Worm (Caenorhabditis elegans): Measurements from ENCODE around the gene sbsp-1.
A peak's percentile ranks its signal among the peaks of the same experiment; 100 is the strongest.

The sbsp-1 gene

ce11 chrIII:10848858-10849257 is 16.1 kb downstream of the sbsp-1 start, which contains the start of the genes fbxb-85 and hex-3:
fbxb-85 (minus strand) TSS chrIII:10848963.
hex-3 (plus strand) TSS chrIII:10849222.
- TF ChIP-seq ceh-31 (tag; optimal IDR thresholded peaks at IDR 0.05), result peak; percentile 92
- no peak for TF ChIP-seq elt-4 (tag; optimal IDR thresholded peaks at IDR 0.05)
- peak; percentile 65 for TF ChIP-seq che-1 (tag; optimal IDR thresholded peaks at IDR 0.05)
- peak; percentile 80 for TF ChIP-seq syd-9 (tag; optimal IDR thresholded peaks at IDR 0.05)
- TF ChIP-seq lim-6 (tag; optimal IDR thresholded peaks at IDR 0.05), result peak; percentile 50
- no peak for TF ChIP-seq hlh-30 (tag; optimal IDR thresholded peaks at IDR 0.05; ENCODE audit: insufficient read depth)
- TF ChIP-seq ceh-24 (tag; optimal IDR thresholded peaks at IDR 0.05), result peak; percentile 46
- no peak for TF ChIP-seq ceh-22 (tag; optimal IDR thresholded peaks at IDR 0.05)
- peak; percentile 73 for TF ChIP-seq C08G9.2 (tag; optimal IDR thresholded peaks at IDR 0.05)
- peak; percentile 55; the same call in 1 of the 2 replicates for TF ChIP-seq ceh-45 (GFP tag; IDR thresholded peaks at IDR 0.05)
- TF ChIP-seq nhr-232 (tag; optimal IDR thresholded peaks at IDR 0.05), result peak; percentile 50
- TF ChIP-seq hlh-8 (tag; optimal IDR thresholded peaks at IDR 0.05), result peak; percentile 18
- TF ChIP-seq dmd-4 (tag; optimal IDR thresholded peaks at IDR 0.05; ENCODE audit: borderline replicate concordance), result peak; percentile 38
- TF ChIP-seq ref-2 (tag; optimal IDR thresholded peaks at IDR 0.05), result peak; percentile 80
- TF ChIP-seq rnt-1 (tag; optimal IDR thresholded peaks at IDR 0.05), result peak; percentile 65
- TF ChIP-seq mec-3 (tag; optimal IDR thresholded peaks at IDR 0.05; ENCODE audit: borderline replicate concordance), result no peak
- no peak for TF ChIP-seq odd-2 (tag; optimal IDR thresholded peaks at IDR 0.05)
- TF ChIP-seq pqm-1 (tag; optimal IDR thresholded peaks at IDR 0.05), result peak; percentile 30
- peak; percentile 40 for TF ChIP-seq ets-4 (tag; optimal IDR thresholded peaks at IDR 0.05)
- peak; percentile 94 for TF ChIP-seq nfya-1 (tag; optimal IDR thresholded peaks at IDR 0.05)
- TF ChIP-seq elt-2 (tag; optimal IDR thresholded peaks at IDR 0.05), result peak; percentile 86
- peak; percentile 67 for TF ChIP-seq Y22D7AL.16 (tag; optimal IDR thresholded peaks at IDR 0.05)
- TF ChIP-seq ttx-3 (tag; optimal IDR thresholded peaks at IDR 0.05), result peak; percentile 80
- peak; percentile 66 for TF ChIP-seq npax-4 (tag; optimal IDR thresholded peaks at IDR 0.05)
- no peak for TF ChIP-seq ceh-9 (tag; optimal IDR thresholded peaks at IDR 0.05)
- TF ChIP-seq pha-2 (tag; optimal IDR thresholded peaks at IDR 0.05), result peak; percentile 71
- TF ChIP-seq dve-1 (tag; optimal IDR thresholded peaks at IDR 0.05), result peak; percentile 74
- TF ChIP-seq ceh-19 (GFP tag; optimal IDR thresholded peaks at IDR 0.05), result peak; percentile 67
- no peak for TF ChIP-seq pha-4 (tag; optimal IDR thresholded peaks at IDR 0.05)
- TF ChIP-seq sdc-2 (tag; optimal IDR thresholded peaks at IDR 0.05), result peak; percentile 46
- TF ChIP-seq ceh-2 (tag; optimal IDR thresholded peaks at IDR 0.05), result peak; percentile 70
- no peak for TF ChIP-seq ama-1 (optimal IDR thresholded peaks at IDR 0.05)
- TF ChIP-seq ceh-6 (GFP tag; optimal IDR thresholded peaks at IDR 0.05), result peak; percentile 71
- TF ChIP-seq ahr-1 (tag; optimal IDR thresholded peaks at IDR 0.05), result peak; percentile 42
- peak; percentile 86 for TF ChIP-seq tbx-2 (tag; optimal IDR thresholded peaks at IDR 0.05)
- TF ChIP-seq ceh-48 (tag; optimal IDR thresholded peaks at IDR 0.05), result peak; percentile 67
- TF ChIP-seq eyg-1 (tag; optimal IDR thresholded peaks at IDR 0.05), result peak; percentile 47
- TF ChIP-seq hlh-13 (GFP tag; optimal IDR thresholded peaks at IDR 0.05), result peak; percentile 44
- TF ChIP-seq gmeb-2 (tag; optimal IDR thresholded peaks at IDR 0.05), result peak; percentile 50
- TF ChIP-seq hlh-6 (tag; optimal IDR thresholded peaks at IDR 0.05), result peak; percentile 80
- TF ChIP-seq pat-9 (tag; optimal IDR thresholded peaks at IDR 0.05), result peak; percentile 77
- peak; percentile 91 for TF ChIP-seq ztf-16 (tag; optimal IDR thresholded peaks at IDR 0.05)
- peak; percentile 46 for TF ChIP-seq hlh-15 (tag; optimal IDR thresholded peaks at IDR 0.05)
- peak; percentile 28 for TF ChIP-seq zip-5 (tag; optimal IDR thresholded peaks at IDR 0.05)
- peak; percentile 53 for TF ChIP-seq fkh-6 (tag; optimal IDR thresholded peaks at IDR 0.05)
- peak; percentile 60 for TF ChIP-seq lin-11 (tag; optimal IDR thresholded peaks at IDR 0.05)
- TF ChIP-seq ceh-34 (tag; optimal IDR thresholded peaks at IDR 0.05), result peak; percentile 76
- TF ChIP-seq ceh-18 (tag; optimal IDR thresholded peaks at IDR 0.05), result peak; percentile 93
- no peak for TF ChIP-seq tbx-7 (tag; optimal IDR thresholded peaks at IDR 0.05)
- TF ChIP-seq ceh-14 (tag; optimal IDR thresholded peaks at IDR 0.05), result peak; percentile 66
- peak; percentile 35 for TF ChIP-seq K09A11.1 (tag; optimal IDR thresholded peaks at IDR 0.05; ENCODE audit: insufficient read depth)
- peak; percentile 75 for TF ChIP-seq F13H6.1 (tag; optimal IDR thresholded peaks at IDR 0.05)
- no peak for TF ChIP-seq fkh-10 (GFP tag; optimal IDR thresholded peaks at IDR 0.05)
